Fruit fly (Drosophila melanogaster) whole organism, adult: Measurements from ENCODE around the gene scaf6.

Experiments
- CG11617 ChIP-seq: fragments of 200-800 bp; sonication (Bioruptor generic); optimal IDR thresholded peaks from 2 replicates; lab custom pipeline; 2017; ENCODE audit warnings: mild to moderate bottlenecking, missing biosample characterization, missing genetic modification reagents, missing genetic modification characterization
- CG12768 ChIP-seq: fragments of 200-800 bp; sonication (Bioruptor generic); optimal IDR thresholded peaks from 2 replicates; lab custom pipeline; 2017; ENCODE audit warnings: missing biosample characterization, missing genetic modification characterization, mild to moderate bottlenecking, moderate library complexity, missing genetic modification reagents
- CG14711 ChIP-seq: fragments of 200-800 bp; sonication (Bioruptor generic); optimal IDR thresholded peaks from 2 replicates; lab custom pipeline; 2018; ENCODE audit warnings: missing biosample characterization, mild to moderate bottlenecking, missing genetic modification characterization, moderate library complexity
- CG1620 ChIP-seq: fragments of 200-800 bp; sonication (Bioruptor generic); optimal IDR thresholded peaks from 2 replicates; lab custom pipeline; 2016; ENCODE audit warnings: missing biosample characterization, missing genetic modification characterization
- CG33017 ChIP-seq: fragments of 200-800 bp; sonication (Bioruptor generic); optimal IDR thresholded peaks from 2 replicates; lab custom pipeline; 2018; ENCODE audit warnings: missing biosample characterization, mild to moderate bottlenecking, missing genetic modification characterization, moderate library complexity
- CG5204 ChIP-seq: fragments of 200-800 bp; sonication (Bioruptor generic); optimal IDR thresholded peaks from 2 replicates; lab custom pipeline; 2016; ENCODE audit warnings: missing biosample characterization, missing genetic modification characterization
- CG7045 ChIP-seq: fragments of 200-800 bp; sonication (Bioruptor generic); optimal IDR thresholded peaks from 2 replicates; lab custom pipeline; 2017; ENCODE audit warnings: missing biosample characterization, mild to moderate bottlenecking, missing genetic modification characterization
- CG7101 ChIP-seq: fragments of 200-800 bp; sonication (Bioruptor generic); optimal IDR thresholded peaks from 2 replicates; lab custom pipeline; 2018; ENCODE audit warnings: missing biosample characterization, mild to moderate bottlenecking, missing genetic modification characterization, moderate library complexity
- Clk ChIP-seq: fragments of 200-800 bp; sonication (Bioruptor generic); optimal IDR thresholded peaks from 2 replicates; lab custom pipeline; 2017; ENCODE audit warnings: missing biosample characterization, missing genetic modification characterization
- Crg-1 ChIP-seq: fragments of 200-800 bp; sonication (Bioruptor generic); optimal IDR thresholded peaks from 2 replicates; lab custom pipeline; 2016; ENCODE audit warnings: missing biosample characterization, missing genetic modification characterization
- Hr96 ChIP-seq: fragments of 200-800 bp; sonication (Bioruptor generic); optimal IDR thresholded peaks from 2 replicates; lab custom pipeline; 2016; ENCODE audit warnings: missing biosample characterization, missing genetic modification characterization
- Mnt ChIP-seq: fragments of 200-800 bp; sonication (Bioruptor generic); optimal IDR thresholded peaks from 2 replicates; lab custom pipeline; 2016; ENCODE audit warnings: missing biosample characterization, mild to moderate bottlenecking, missing genetic modification characterization
- bab1 ChIP-seq: fragments of 200-800 bp; sonication (Bioruptor generic); optimal IDR thresholded peaks from 3 replicates; lab custom pipeline; 2019; ENCODE audit warnings: missing biosample characterization, mild to moderate bottlenecking, missing genetic modification characterization, moderate library complexity
- cic ChIP-seq: fragments of 200-800 bp; sonication (Bioruptor generic); optimal IDR thresholded peaks from 2 replicates; lab custom pipeline; 2017; ENCODE audit warnings: missing biosample characterization, mild to moderate bottlenecking, missing genetic modification characterization, moderate library complexity
- cnc ChIP-seq, 2 experiments: fragments of >200 bp; optimal IDR thresholded peaks; 2 replicates each; lab custom pipeline; 2017
- kay ChIP-seq: fragments of 200-800 bp; sonication (Bioruptor generic); peaks from one replicate; lab custom pipeline; 2016; ENCODE audit warnings: missing biosample characterization, missing genetic modification characterization, borderline replicate concordance
- ovo ChIP-seq: fragments of 200-800 bp; sonication (Bioruptor generic); optimal IDR thresholded peaks from 2 replicates; lab custom pipeline; 2016; ENCODE audit warnings: missing biosample characterization, missing genetic modification characterization
- pad ChIP-seq: fragments of 200-800 bp; sonication (Bioruptor generic); optimal IDR thresholded peaks from 3 replicates; lab custom pipeline; 2017; ENCODE audit warnings: missing biosample characterization, missing genetic modification characterization, mild to moderate bottlenecking, moderate library complexity, missing genetic modification reagents
- tj ChIP-seq: fragments of 200-800 bp; sonication (Bioruptor generic); optimal IDR thresholded peaks from 3 replicates; lab custom pipeline; 2017; ENCODE audit warnings: missing biosample characterization, mild to moderate bottlenecking, missing genetic modification characterization, moderate library complexity
- toe ChIP-seq: fragments of 200-800 bp; sonication (Bioruptor generic); optimal IDR thresholded peaks from 2 replicates; lab custom pipeline; 2016; ENCODE audit warnings: missing biosample characterization, missing genetic modification characterization

The scaf6 gene

DNA sequence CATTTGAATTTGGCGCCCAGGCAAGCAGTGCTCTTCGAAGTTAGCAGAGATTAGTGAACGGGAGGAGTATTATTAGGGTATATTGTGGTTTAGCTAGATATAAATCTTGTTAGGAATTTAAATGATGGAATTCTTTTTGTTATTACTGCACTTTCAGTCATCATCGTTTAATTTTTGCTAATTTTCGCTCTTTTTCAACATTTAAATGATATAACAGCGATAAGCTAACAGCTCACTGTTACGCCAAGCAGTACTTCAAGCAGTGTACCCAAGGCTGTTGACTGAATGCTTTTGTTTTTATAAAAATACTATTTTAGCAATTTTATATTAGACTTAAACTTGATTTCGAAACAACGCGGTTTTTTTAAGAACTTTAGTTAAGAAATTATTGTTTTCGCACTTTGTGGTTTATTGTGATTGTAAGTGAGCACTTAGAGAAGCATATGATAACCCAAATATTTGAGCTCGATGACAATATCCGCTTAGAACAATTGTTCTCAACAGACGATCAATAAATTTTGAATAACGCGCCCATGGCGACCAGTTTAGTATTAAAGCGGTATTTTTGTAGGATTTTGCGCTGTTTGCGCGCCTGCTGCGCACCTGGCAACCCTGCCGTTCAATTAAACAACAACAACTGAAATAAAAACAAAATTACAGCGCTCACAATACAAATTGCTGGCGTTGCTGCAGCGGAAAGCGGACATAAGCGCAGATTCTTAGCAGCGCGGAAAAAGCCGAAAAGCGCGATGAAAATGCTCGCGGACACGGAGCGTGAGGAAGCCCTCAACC lies 8.5 kb upstream of the scaf6 start:
- TF ChIP-seq ovo (GFP tag; lab: Kevin White, UChicago) (no peak), toe (GFP tag; lab: Kevin White, UChicago) (no peak), CG7045 (no peak), cnc (optimal IDR thresholded peaks at IDR 0.05; lab: Kevin White, UChicago) (no peak), CG12768 (no peak), Mnt (GFP tag; lab: Kevin White, UChicago) (peak; percentile 23), Hr96 (GFP tag; lab: Kevin White, UChicago) (no peak), CG11617 (GFP tag; lab: Kevin White, UChicago) (no peak), Crg-1 (no peak), CG1620 (GFP tag; lab: Kevin White, UChicago) (no peak), pad (GFP tag; lab: Kevin White, UChicago) (no peak), CG14711 (peak; percentile 98), bab1 (GFP tag; lab: Kevin White, UChicago) (no peak), CG33017 (tag; lab: Kevin White, UChicago) (no peak), tj (peak; percentile 74), kay (GFP tag; lab: Kevin White, UChicago) (peak; percentile 33), Clk (GFP tag; lab: Kevin White, UChicago) (no peak), CG5204 (GFP tag; lab: Kevin White, UChicago) (no peak), cic (GFP tag; lab: Kevin White, UChicago) (no peak), CG7101 (tag; lab: Kevin White, UChicago) (no peak)

DNA sequence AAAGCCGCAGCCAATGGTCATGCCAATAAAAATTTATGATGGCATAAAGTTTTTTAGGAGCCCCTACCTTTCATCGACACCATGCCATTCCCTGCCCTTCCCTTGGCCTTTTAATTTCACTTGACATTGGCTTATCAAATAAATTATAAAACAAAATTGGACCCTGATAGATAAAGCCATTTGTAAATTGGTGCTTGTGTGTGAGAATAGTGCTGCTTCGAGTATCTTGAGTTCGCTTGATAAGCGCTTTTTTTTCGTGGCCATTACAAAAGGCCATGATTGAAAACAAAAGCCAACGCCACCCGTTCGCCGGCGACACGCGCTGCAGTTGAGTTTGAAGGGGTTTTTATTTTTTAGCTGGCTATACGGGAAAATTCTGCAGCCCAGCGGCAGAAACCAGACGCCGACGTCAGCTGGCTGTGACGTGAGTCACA lies 7.6 kb upstream of the scaf6 start:
- TF ChIP-seq kay (GFP tag; lab: Kevin White, UChicago) (peak; percentile 77), CG7045 (peak; percentile 61), Crg-1 (no peak), cnc (optimal IDR thresholded peaks at IDR 0.05; lab: Kevin White, UChicago) (no peak), cic (GFP tag; lab: Kevin White, UChicago) (peak; percentile 70), toe (GFP tag; lab: Kevin White, UChicago) (no peak), tj (peak; percentile 95), CG1620 (GFP tag; lab: Kevin White, UChicago) (no peak), CG5204 (GFP tag; lab: Kevin White, UChicago) (no peak), CG14711 (no peak), CG11617 (GFP tag; lab: Kevin White, UChicago) (peak; percentile 49), pad (GFP tag; lab: Kevin White, UChicago) (peak; percentile 37), ovo (GFP tag; lab: Kevin White, UChicago) (no peak), CG12768 (peak; percentile 64), Mnt (GFP tag; lab: Kevin White, UChicago) (peak; percentile 59), Clk (GFP tag; lab: Kevin White, UChicago) (peak; percentile 44), CG33017 (tag; lab: Kevin White, UChicago) (peak; percentile 42), CG7101 (tag; lab: Kevin White, UChicago) (peak; percentile 63), bab1 (GFP tag; lab: Kevin White, UChicago) (peak; percentile 44), Hr96 (GFP tag; lab: Kevin White, UChicago) (peak; percentile 8)

DNA sequence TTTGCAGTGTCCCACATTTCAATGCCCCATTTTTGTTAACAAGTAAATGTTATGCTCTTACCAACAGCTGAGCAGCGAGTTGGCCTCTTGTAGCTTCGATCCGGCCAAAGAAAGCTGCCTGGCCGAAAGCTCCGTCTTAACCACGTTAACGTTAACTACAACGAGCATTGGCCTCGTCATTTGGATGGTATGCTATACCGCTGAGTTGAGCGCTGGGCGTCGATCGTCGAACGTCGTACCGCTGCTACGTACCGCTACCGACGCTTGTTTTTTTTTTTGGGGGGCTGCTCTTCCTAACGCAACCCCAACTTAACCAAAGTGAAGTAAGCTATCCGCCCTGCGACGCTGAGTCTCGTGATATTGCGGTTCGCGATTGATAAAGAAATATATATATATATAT lies 6.9 kb upstream of the scaf6 start, which contains the start of gene rogdi:
TSS of gene rogdi (plus strand) at position 199 of the 400 bp plus-strand sequence.
- TF ChIP-seq tj: no peak
- peak; percentile 19 for TF ChIP-seq bab1 (GFP tag; lab: Kevin White, UChicago)

DNA sequence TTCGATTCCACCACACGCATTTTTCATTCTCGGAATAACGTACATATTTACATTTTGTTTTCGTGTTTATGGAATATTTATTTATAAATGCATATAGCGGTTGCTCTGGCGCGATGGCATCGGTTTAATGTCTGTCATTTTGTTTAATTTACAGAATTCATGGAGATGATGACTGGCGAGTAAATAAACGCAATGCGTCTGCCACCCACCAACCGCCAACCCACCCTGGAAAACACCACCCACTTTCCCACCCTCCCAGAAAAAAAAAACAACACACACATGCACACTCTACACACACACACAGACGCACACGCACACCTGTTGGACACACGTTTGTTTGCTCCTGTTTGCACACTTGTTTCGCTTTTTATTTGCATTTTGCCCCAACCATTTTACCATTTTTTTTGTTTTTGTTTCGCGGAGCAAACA lies 5.5 kb upstream of the scaf6 start:
- no peak for TF ChIP-seq CG11617 (GFP tag; lab: Kevin White, UChicago)
- no peak for TF ChIP-seq CG33017 (tag; lab: Kevin White, UChicago)
- no peak for TF ChIP-seq CG7045
- TF ChIP-seq CG14711: no peak
- no peak for TF ChIP-seq ovo (GFP tag; lab: Kevin White, UChicago)
- TF ChIP-seq Clk (GFP tag; lab: Kevin White, UChicago): no peak
- no peak for TF ChIP-seq CG1620 (GFP tag; lab: Kevin White, UChicago)
- TF ChIP-seq CG5204 (GFP tag; lab: Kevin White, UChicago): no peak
- no peak for TF ChIP-seq kay (GFP tag; lab: Kevin White, UChicago)
- TF ChIP-seq toe (GFP tag; lab: Kevin White, UChicago): no peak
- no peak for TF ChIP-seq Crg-1
- TF ChIP-seq cnc (optimal IDR thresholded peaks at IDR 0.05; lab: Kevin White, UChicago): no peak
- no peak for TF ChIP-seq CG7101 (tag; lab: Kevin White, UChicago)
- no peak for TF ChIP-seq cic (GFP tag; lab: Kevin White, UChicago)
- TF ChIP-seq tj: no peak

DNA sequence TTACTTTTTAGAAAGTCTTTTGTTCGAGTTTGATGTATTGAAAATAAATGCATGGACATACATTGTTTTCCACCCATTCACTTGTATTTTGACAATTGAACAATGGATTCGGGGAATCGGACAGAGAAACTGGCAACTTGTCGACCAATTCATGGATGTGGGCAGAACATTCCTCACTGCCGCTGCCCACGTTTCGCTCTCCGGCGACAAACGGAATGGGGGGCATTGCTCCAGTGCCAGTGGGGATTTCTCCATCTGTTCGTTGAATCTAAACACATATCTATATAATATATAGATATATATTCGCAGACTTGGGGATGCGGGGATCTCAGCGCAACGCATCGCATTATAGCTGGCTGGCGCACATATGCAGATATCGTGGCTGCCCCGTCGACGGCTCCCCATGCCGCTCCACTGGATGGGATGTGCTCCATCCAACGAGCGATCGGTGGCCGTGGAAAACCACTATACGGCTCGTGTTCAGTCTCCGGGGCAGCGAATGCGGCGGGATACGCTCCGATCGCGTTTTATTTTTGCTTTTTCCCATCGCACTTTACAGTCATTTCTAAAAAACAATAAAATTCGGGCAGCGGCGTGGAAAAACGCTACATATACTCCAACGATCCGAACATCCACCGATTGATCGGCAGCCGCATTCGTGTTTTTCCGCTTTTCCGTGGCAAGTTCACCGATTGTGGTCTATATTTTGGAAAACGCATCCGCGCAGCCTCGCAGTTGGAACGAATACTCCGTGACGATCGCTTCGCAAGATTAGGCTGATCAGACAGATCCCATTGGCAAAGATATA lies 3.3 kb upstream of the scaf6 start, which contains the start of gene TpnC73F:
TSS of gene TpnC73F (plus strand) at position 633 of the 808 bp plus-strand sequence.
- TF ChIP-seq pad (GFP tag; lab: Kevin White, UChicago) (no peak), CG7101 (tag; lab: Kevin White, UChicago) (no peak), cnc (optimal IDR thresholded peaks at IDR 0.05; lab: Kevin White, UChicago) (no peak), tj (no peak), CG14711 (no peak), CG33017 (tag; lab: Kevin White, UChicago) (no peak), Hr96 (GFP tag; lab: Kevin White, UChicago) (no peak), CG1620 (GFP tag; lab: Kevin White, UChicago) (no peak), cic (GFP tag; lab: Kevin White, UChicago) (no peak), CG11617 (GFP tag; lab: Kevin White, UChicago) (no peak), Mnt (GFP tag; lab: Kevin White, UChicago) (no peak), Crg-1 (no peak), CG5204 (GFP tag; lab: Kevin White, UChicago) (no peak), kay (GFP tag; lab: Kevin White, UChicago) (no peak), bab1 (GFP tag; lab: Kevin White, UChicago) (no peak), ovo (GFP tag; lab: Kevin White, UChicago) (no peak)
